Fruit fly (Drosophila melanogaster): ENCODE measurements around the gene slp2.

slp2 gene

dm6 chr2L:3844898-3845713 is 8.5 kb downstream of the slp2 start (continued):
- no peak for TF ChIP-seq CG6175 (GFP tag; IDR thresholded peaks at IDR 0.05)
- no peak for TF ChIP-seq hkb (optimal IDR thresholded peaks at IDR 0.05)
- no peak for TF ChIP-seq hkb (GFP tag; IDR thresholded peaks at IDR 0.05)
- peak; percentile 36 for TF ChIP-seq phol (tag; optimal IDR thresholded peaks at IDR 0.05)
- no peak for TF ChIP-seq Doc2 (GFP tag; IDR thresholded peaks at IDR 0.05)
- peak; percentile 19 for TF ChIP-seq D19A (tag; optimal IDR thresholded peaks at IDR 0.05)
- peak; percentile 42 for TF ChIP-seq CG14710 (tag; optimal IDR thresholded peaks at IDR 0.05)
- TF ChIP-seq CG17829 (tag; optimal IDR thresholded peaks at IDR 0.05), result peak; percentile 42
- TF ChIP-seq Taf1 (GFP tag; IDR thresholded peaks at IDR 0.05), result no peak
- TF ChIP-seq az2 (GFP tag; optimal IDR thresholded peaks at IDR 0.05), result peak; percentile 8
- TF ChIP-seq Bteb2 (GFP tag; optimal IDR thresholded peaks at IDR 0.05), result no peak
- peak; percentile 16 for TF ChIP-seq gcm (GFP tag; optimal IDR thresholded peaks at IDR 0.05)
- TF ChIP-seq Nf-YB (GFP tag; optimal IDR thresholded peaks at IDR 0.05), result peak; percentile 49
- peak; percentile 33 for TF ChIP-seq nmo (GFP tag; optimal IDR thresholded peaks at IDR 0.05)
- TF ChIP-seq H15 (GFP tag; IDR thresholded peaks at IDR 0.05), result no peak
- TF ChIP-seq CG31441 (GFP tag; IDR thresholded peaks at IDR 0.05), result peak; percentile 35; the same call in 1 of the 2 replicates
- TF ChIP-seq lola (GFP tag; optimal IDR thresholded peaks at IDR 0.05), result peak in 1 of 3 experiments; percentile 58
- TF ChIP-seq grau (tag; optimal IDR thresholded peaks at IDR 0.05), result peak; percentile 21

dm6 chr2L:3846520-3846919 is 9.9 kb downstream of the slp2 start:
- peak; percentile 69 for TF ChIP-seq gsb-n (tag; optimal IDR thresholded peaks at IDR 0.05)
- TF ChIP-seq CG18599 (GFP tag; optimal IDR thresholded peaks at IDR 0.05), result no peak
- TF ChIP-seq CG6272 (GFP tag; IDR thresholded peaks at IDR 0.05), result no peak
- TF ChIP-seq CG3847 (GFP tag; IDR thresholded peaks at IDR 0.05), result no peak
- TF ChIP-seq CG9817 (tag; optimal IDR thresholded peaks at IDR 0.05), result no peak
- no peak for TF ChIP-seq CG5245 (GFP tag; optimal IDR thresholded peaks at IDR 0.05)
- no peak for TF ChIP-seq CG14710 (tag; optimal IDR thresholded peaks at IDR 0.05)
- TF ChIP-seq Ets65A (GFP tag), result peak; percentile 51
- no peak for TF ChIP-seq ERR (GFP tag; optimal IDR thresholded peaks at IDR 0.05)
- TF ChIP-seq CG10209 (GFP tag; optimal IDR thresholded peaks at IDR 0.05), result no peak
- TF ChIP-seq jigr1 (GFP tag; IDR thresholded peaks at IDR 0.05), result no peak
- no peak for TF ChIP-seq ara (GFP tag; IDR thresholded peaks at IDR 0.05)
- no peak for TF ChIP-seq zen2 (GFP tag; IDR thresholded peaks at IDR 0.05; ENCODE audit: partially characterized antibody)
- TF ChIP-seq lbe (GFP tag; optimal IDR thresholded peaks at IDR 0.05), result no peak
- no peak for TF ChIP-seq vnd (GFP tag; IDR thresholded peaks at IDR 0.05; ENCODE audit: partially characterized antibody)
- TF ChIP-seq Sox102F (GFP tag; optimal IDR thresholded peaks at IDR 0.05), result no peak
- no peak for TF ChIP-seq bcd (GFP tag; optimal IDR thresholded peaks at IDR 0.05)
- no peak for TF ChIP-seq Dp (GFP tag; optimal IDR thresholded peaks at IDR 0.05)
- no peak for TF ChIP-seq Neu2 (GFP tag; optimal IDR thresholded peaks at IDR 0.05; ENCODE audit: borderline replicate concordance)
- no peak for TF ChIP-seq CG6654 (GFP tag; optimal IDR thresholded peaks at IDR 0.05)
- no peak for TF ChIP-seq Elba2 (GFP tag; optimal IDR thresholded peaks at IDR 0.05)
- TF ChIP-seq CG2199 (GFP tag; IDR thresholded peaks at IDR 0.05), result 0 out of 3 replicates have a peak, but pooled peaks have one; percentile 34
- no peak for TF ChIP-seq org-1 (GFP tag; optimal IDR thresholded peaks at IDR 0.05)
- TF ChIP-seq CG30403 (GFP tag; optimal IDR thresholded peaks at IDR 0.05), result no peak
- no peak for TF ChIP-seq Jarid2 (GFP tag; optimal IDR thresholded peaks at IDR 0.05)
- TF ChIP-seq CG7372 (GFP tag; IDR thresholded peaks at IDR 0.05), result no peak
- TF ChIP-seq CG11247 (GFP tag; IDR thresholded peaks at IDR 0.05), result no peak
- no peak for TF ChIP-seq ap (GFP tag; IDR thresholded peaks at IDR 0.05)
- TF ChIP-seq Meics (GFP tag; optimal IDR thresholded peaks at IDR 0.05), result no peak
- no peak for TF ChIP-seq Aef1 (GFP tag; IDR thresholded peaks at IDR 0.05)
- TF ChIP-seq H2.0 (GFP tag; IDR thresholded peaks at IDR 0.05), result no peak
- TF ChIP-seq Hsf (GFP tag; optimal IDR thresholded peaks at IDR 0.05), result no peak
- TF ChIP-seq Nf-YC (tag; optimal IDR thresholded peaks at IDR 0.05), result peak; percentile 38
